Worm (Caenorhabditis elegans): ENCODE measurements around the gene rbc-2.

- no peak for TF ChIP-seq egl-44 (GFP tag; IDR thresholded peaks at IDR 0.05)
- no peak for TF ChIP-seq nfya-1 (tag; optimal IDR thresholded peaks at IDR 0.05; ENCODE audit: borderline replicate concordance, insufficient read depth)
- TF ChIP-seq pha-4 (tag; optimal IDR thresholded peaks at IDR 0.05), result no peak
- no peak for TF ChIP-seq unc-130 (GFP tag; optimal IDR thresholded peaks at IDR 0.05)
- no peak for TF ChIP-seq Y53F4B.3 (GFP tag; IDR thresholded peaks at IDR 0.05)
- TF ChIP-seq aptf-2 (GFP tag; conservative IDR thresholded peaks at IDR 0.05), result no peak
- no peak for TF ChIP-seq F49E8.2 (tag; optimal IDR thresholded peaks at IDR 0.05; ENCODE audit: insufficient read depth)
- TF ChIP-seq T07F8.4 (tag; optimal IDR thresholded peaks at IDR 0.05), result no peak
Observed at ce11 chrIII:2477303-2477702, 51.2 kb downstream of the rbc-2 start.
